Fruit fly (Drosophila melanogaster): ENCODE data around the gene CG5866.

CG5866 gene

DNA sequence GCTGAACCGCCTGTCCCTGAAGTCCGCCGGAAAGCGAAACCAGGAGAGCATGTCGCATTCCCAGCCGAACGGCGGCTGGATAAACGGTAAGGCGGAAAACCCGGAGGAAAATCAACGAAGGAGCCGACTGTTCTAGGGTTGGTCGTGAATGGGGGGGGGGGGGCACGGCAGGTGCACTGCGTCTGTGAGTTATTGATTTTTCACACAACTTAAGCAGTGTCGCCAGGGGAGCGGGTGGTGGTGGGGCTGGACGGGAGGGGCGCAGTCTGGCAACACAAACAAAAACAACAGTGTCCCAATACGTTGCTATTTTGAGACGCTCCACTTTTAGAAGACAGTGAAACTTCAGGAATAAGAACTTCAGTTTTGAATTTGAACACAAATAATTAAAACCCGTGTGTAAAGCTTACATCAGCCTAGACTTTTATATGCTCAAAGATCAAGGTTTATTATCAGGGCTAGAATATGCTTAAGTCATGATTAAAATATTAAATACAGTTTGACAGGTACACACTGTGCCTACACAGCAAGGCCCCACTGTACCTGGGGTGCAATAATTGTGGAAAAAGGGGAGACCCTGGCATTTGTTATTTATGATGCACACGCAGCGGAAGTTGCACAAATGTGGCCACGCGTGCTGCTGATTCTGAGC lies 29.2 kb upstream of the CG5866 start (continued):
- TF ChIP-seq sima (GFP tag; optimal IDR thresholded peaks at IDR 0.05): no peak
- TF ChIP-seq Tbp (GFP tag; optimal IDR thresholded peaks at IDR 0.05): no peak
- peak; percentile 78 for TF ChIP-seq CG5953 (GFP tag; IDR thresholded peaks at IDR 0.05)
- TF ChIP-seq Blimp-1 (GFP tag; optimal IDR thresholded peaks at IDR 0.05): peak; percentile 82
- TF ChIP-seq grn (GFP tag; optimal IDR thresholded peaks at IDR 0.05): no peak
- peak; percentile 21 for TF ChIP-seq HLH54F (GFP tag; optimal IDR thresholded peaks at IDR 0.05)
- TF ChIP-seq Adf1 (GFP tag; IDR thresholded peaks at IDR 0.05): no peak
- no peak for TF ChIP-seq HmgD (GFP tag; optimal IDR thresholded peaks at IDR 0.05)
- peak; percentile 38 to 58 for TF ChIP-seq Pdp1 (GFP tag; optimal IDR thresholded peaks at IDR 0.05)
- peak; percentile 40; the same call in 1 of the 2 replicates for TF ChIP-seq CG6272 (GFP tag; IDR thresholded peaks at IDR 0.05)
- peak; percentile 94 for TF ChIP-seq sens (GFP tag)
- TF ChIP-seq Stat92E (GFP tag; optimal IDR thresholded peaks at IDR 0.05): no peak
- peak; percentile 59 for TF ChIP-seq CG15601 (tag; optimal IDR thresholded peaks at IDR 0.05)
- peak; percentile 37; the same call in 1 of the 2 replicates for TF ChIP-seq CG10959 (GFP tag; IDR thresholded peaks at IDR 0.05)
- TF ChIP-seq hkb (optimal IDR thresholded peaks at IDR 0.05): no peak
- TF ChIP-seq hkb (GFP tag; IDR thresholded peaks at IDR 0.05): peak; percentile 86
- TF ChIP-seq Deaf1 (tag; optimal IDR thresholded peaks at IDR 0.05): no peak
- TF ChIP-seq CG4404 (GFP tag; IDR thresholded peaks at IDR 0.05): peak; percentile 49; the same call in 1 of the 2 replicates
- no peak for TF ChIP-seq scrt (GFP tag; optimal IDR thresholded peaks at IDR 0.05)
- no peak for TF ChIP-seq pzg (GFP tag; optimal IDR thresholded peaks at IDR 0.05)
- TF ChIP-seq GATAe (GFP tag; conservative IDR thresholded peaks at IDR 0.05): no peak
- TF ChIP-seq corto (GFP tag; optimal IDR thresholded peaks at IDR 0.05): no peak
- TF ChIP-seq klu (GFP tag; IDR thresholded peaks at IDR 0.05): no peak
- TF ChIP-seq chif (GFP tag; optimal IDR thresholded peaks at IDR 0.05): peak; percentile 34 to 54
- peak; percentile 42 for TF ChIP-seq Spps (tag; optimal IDR thresholded peaks at IDR 0.05)
- peak; percentile 54 for TF ChIP-seq wor (GFP tag; IDR thresholded peaks at IDR 0.05)
- 0 out of 3 replicates have a peak, but pooled peaks have one; percentile 18 for TF ChIP-seq sr (GFP tag; IDR thresholded peaks at IDR 0.05)
- TF ChIP-seq CG1233 (GFP tag; optimal IDR thresholded peaks at IDR 0.05): peak; percentile 56
- TF ChIP-seq fru (optimal IDR thresholded peaks at IDR 0.05): no peak
- peak; percentile 60 for TF ChIP-seq sens-2 (GFP tag; IDR thresholded peaks at IDR 0.05)
- no peak for TF ChIP-seq CG15073 (GFP tag; optimal IDR thresholded peaks at IDR 0.05)
- peak; percentile 31 for TF ChIP-seq Sry-δ (GFP tag; optimal IDR thresholded peaks at IDR 0.05)
- no peak for TF ChIP-seq CG6854 (GFP tag; optimal IDR thresholded peaks at IDR 0.05)
- no peak for TF ChIP-seq CG6683 (GFP tag; optimal IDR thresholded peaks at IDR 0.05)
- TF ChIP-seq CG4328 (GFP tag; optimal IDR thresholded peaks at IDR 0.05): peak; percentile 42
- peak; percentile 9; the same call in 1 of the 2 replicates for TF ChIP-seq CG11085 (GFP tag; IDR thresholded peaks at IDR 0.05)
- TF ChIP-seq pnt (GFP tag; optimal IDR thresholded peaks at IDR 0.05): peak; percentile 32
- TF ChIP-seq amos (GFP tag; IDR thresholded peaks at IDR 0.05; ENCODE audit: partially characterized antibody): no peak
- peak; percentile 74 for TF ChIP-seq nmo (GFP tag; optimal IDR thresholded peaks at IDR 0.05)
- peak; percentile 42 for TF ChIP-seq BtbVII (GFP tag; optimal IDR thresholded peaks at IDR 0.05)
- TF ChIP-seq gce (GFP tag; IDR thresholded peaks at IDR 0.05): 0 out of 3 replicates have a peak, but pooled peaks have one; percentile 70
- no peak for TF ChIP-seq CG2129 (GFP tag; IDR thresholded peaks at IDR 0.05; ENCODE audit: partially characterized antibody)
- peak; percentile 54 for TF ChIP-seq Hsf (GFP tag; optimal IDR thresholded peaks at IDR 0.05)
- TF ChIP-seq CG13123 (GFP tag; optimal IDR thresholded peaks at IDR 0.05): peak; percentile 33
- TF ChIP-seq CkIIα-i1 (GFP tag; IDR thresholded peaks at IDR 0.05): no peak
- TF ChIP-seq pfk (GFP tag; optimal IDR thresholded peaks at IDR 0.05): no peak
- TF ChIP-seq Meics (GFP tag; optimal IDR thresholded peaks at IDR 0.05): peak; percentile 52
- peak; percentile 43 for TF ChIP-seq CG18619 (GFP tag; optimal IDR thresholded peaks at IDR 0.05)
- peak; percentile 32 for TF ChIP-seq YL-1 (GFP tag; optimal IDR thresholded peaks at IDR 0.05)
- TF ChIP-seq CG17385 (GFP tag; optimal IDR thresholded peaks at IDR 0.05): peak; percentile 64
